Worm (Caenorhabditis elegans) whole organism, L1 larva: ENCODE results near the gene F10E7.6.

Experiments
- C16A3.4 ChIP-seq: fragments of 150-350 bp; optimal IDR thresholded peaks from 2 replicates; lab custom pipeline; 2014; ENCODE audit warnings: missing biosample characterization, missing genetic modification characterization
- F16B12.6 ChIP-seq: fragments of 150-350 bp; optimal IDR thresholded peaks from 2 replicates; lab custom pipeline; 2014; ENCODE audit warnings: missing biosample characterization, missing genetic modification characterization
- aly-2 ChIP-seq: fragments of 150-350 bp; optimal IDR thresholded peaks from 2 replicates; lab custom pipeline; 2014; ENCODE audit warnings: missing biosample characterization, missing genetic modification characterization
- ama-1 ChIP-seq: fragments of 150-350 bp; optimal IDR thresholded peaks from 2 replicates; lab custom pipeline; 2014
- blmp-1 ChIP-seq: fragments of 150-350 bp; optimal IDR thresholded peaks from 2 replicates; lab custom pipeline; 2014; ENCODE audit warnings: missing biosample characterization, missing genetic modification characterization
- ceh-82 ChIP-seq, 3 experiments: fragments of 150-350 bp in 1 of 3; sonication (generic microtip) in 2 of 3; optimal IDR thresholded peaks; 2 replicates each; lab custom pipeline; 2014 to 2017; ENCODE audit warnings: missing biosample characterization in 3 of 3, missing genetic modification characterization in 3 of 3
- dpl-1 ChIP-seq, 3 experiments: fragments of 150-350 bp in 2 of 3; sonication (generic microtip) in 1 of 3; optimal IDR thresholded peaks; 2 replicates each; lab custom pipeline; 2014 to 2017; ENCODE audit warnings: missing biosample characterization in 3 of 3, missing genetic modification characterization in 3 of 3, missing genetic modification reagents in 3 of 3
- dsc-1 ChIP-seq: sonication (generic microtip); optimal IDR thresholded peaks from 2 replicates; lab custom pipeline; 2016; ENCODE audit warnings: mild to moderate bottlenecking, missing genetic modification characterization, missing compliant biosample characterization
- efl-1 ChIP-seq, 4 experiments: fragments of 150-350 bp; optimal IDR thresholded peaks in 3 of 4; peaks in 1 of 4; 1 replicate in 1 of 4; 2 replicates in 3 of 4; lab custom pipeline; 2014; ENCODE audit warnings: missing biosample characterization in 2 of 4, missing genetic modification characterization in 2 of 4, missing genetic modification reagents in 2 of 4
- efl-3 ChIP-seq: fragments of 200-800 bp; sonication (Bioruptor generic); optimal IDR thresholded peaks from 2 replicates; lab custom pipeline; 2018; ENCODE audit warnings: mild to moderate bottlenecking, missing genetic modification characterization, missing compliant biosample characterization
- elt-2 ChIP-seq: sonication (generic microtip); optimal IDR thresholded peaks from 2 replicates; lab custom pipeline; 2016; ENCODE audit warnings: missing genetic modification characterization, mild to moderate bottlenecking, inconsistent platforms, missing compliant biosample characterization, missing genetic modification reagents
- elt-3 ChIP-seq, 6 experiments: fragments of 150-350 bp in 1 of 6; sonication (generic microtip); optimal IDR thresholded peaks; 2 replicates each; lab custom pipeline; 2017 to 2018; ENCODE audit warnings: missing biosample characterization in 6 of 6, missing genetic modification characterization in 6 of 6, inconsistent platforms in 1 of 6
- ets-5 ChIP-seq: fragments of 200-800 bp; sonication (Bioruptor generic); IDR thresholded peaks from 2 replicates; pipeline ENCODE4 v1.3.6; 2022; ENCODE audit warnings: missing genetic modification characterization, missing compliant biosample characterization
- fkh-10 ChIP-seq: sonication (generic microtip); optimal IDR thresholded peaks from 2 replicates; lab custom pipeline; 2017; ENCODE audit warnings: missing biosample characterization, missing genetic modification reagents, missing genetic modification characterization
- fkh-4 ChIP-seq: sonication (generic microtip); optimal IDR thresholded peaks from 2 replicates; lab custom pipeline; 2016; ENCODE audit warnings: missing compliant biosample characterization, missing genetic modification characterization, borderline replicate concordance
- fkh-8 ChIP-seq: sonication (generic microtip); optimal IDR thresholded peaks from 2 replicates; lab custom pipeline; 2016; ENCODE audit warnings: mild to moderate bottlenecking, missing genetic modification characterization, missing compliant biosample characterization
- grh-1 ChIP-seq: fragments of 200-800 bp; sonication (Bioruptor generic); IDR thresholded peaks from 2 replicates; pipeline ENCODE4 v1.3.6; 2022; ENCODE audit warnings: missing genetic modification reagents, missing genetic modification characterization, missing compliant biosample characterization
- hlh-4 ChIP-seq: sonication (generic microtip); optimal IDR thresholded peaks from 2 replicates; lab custom pipeline; 2016; ENCODE audit warnings: mild to moderate bottlenecking, missing genetic modification characterization, missing compliant biosample characterization
- isw-1 ChIP-seq: fragments of 200-800 bp; sonication (Bioruptor generic); IDR thresholded peaks from 2 replicates; pipeline ENCODE4 v1.3.6; 2022; ENCODE audit warnings: missing genetic modification characterization, missing compliant biosample characterization
- lin-35 ChIP-seq, 2 experiments: fragments of 150-350 bp; optimal IDR thresholded peaks; 2 replicates each; lab custom pipeline; 2014; ENCODE audit warnings: missing biosample characterization in 2 of 2, missing genetic modification characterization in 2 of 2, missing genetic modification reagents in 2 of 2
- lir-3 ChIP-seq: sonication (generic microtip); optimal IDR thresholded peaks from 2 replicates; lab custom pipeline; 2016; ENCODE audit warnings: mild to moderate bottlenecking, missing genetic modification characterization, moderate library complexity, missing compliant biosample characterization; ENCODE audit not compliant: poor library complexity
- lsy-2 ChIP-seq, 2 experiments: fragments of 150-350 bp; optimal IDR thresholded peaks; 2 replicates each; lab custom pipeline; 2014; ENCODE audit warnings: missing biosample characterization in 2 of 2, missing genetic modification characterization in 2 of 2
- mab-9 ChIP-seq: fragments of 200-800 bp; sonication (Bioruptor generic); IDR thresholded peaks from 2 replicates; pipeline ENCODE4 v1.3.6; 2022; ENCODE audit warnings: missing genetic modification reagents, missing genetic modification characterization, missing compliant biosample characterization
- mep-1 ChIP-seq: fragments of 150-350 bp; optimal IDR thresholded peaks from 2 replicates; lab custom pipeline; 2014; ENCODE audit warnings: missing biosample characterization, missing genetic modification characterization
- nhr-12 ChIP-seq: sonication (generic microtip); optimal IDR thresholded peaks from 2 replicates; lab custom pipeline; 2017; ENCODE audit warnings: missing biosample characterization, missing genetic modification characterization
- nhr-20 ChIP-seq: sonication (generic microtip); optimal IDR thresholded peaks from 2 replicates; lab custom pipeline; 2016; ENCODE audit warnings: mild to moderate bottlenecking, missing genetic modification characterization, missing compliant biosample characterization
- nhr-237 ChIP-seq: fragments of 150-350 bp; optimal IDR thresholded peaks from 2 replicates; lab custom pipeline; 2014; ENCODE audit warnings: missing biosample characterization, missing genetic modification characterization
- nhr-28 ChIP-seq: fragments of 150-350 bp; optimal IDR thresholded peaks from 2 replicates; lab custom pipeline; 2014; ENCODE audit warnings: missing biosample characterization, missing genetic modification characterization
- nhr-47 ChIP-seq: sonication (generic microtip); optimal IDR thresholded peaks from 2 replicates; lab custom pipeline; 2016; ENCODE audit warnings: mild to moderate bottlenecking, missing genetic modification characterization, moderate library complexity, missing compliant biosample characterization
- nhr-71 ChIP-seq: sonication (generic microtip); optimal IDR thresholded peaks from 2 replicates; lab custom pipeline; 2016; ENCODE audit warnings: mild to moderate bottlenecking, missing genetic modification characterization, moderate library complexity, missing compliant biosample characterization
- nhr-90 ChIP-seq: sonication (generic microtip); optimal IDR thresholded peaks from 2 replicates; lab custom pipeline; 2016; ENCODE audit warnings: mild to moderate bottlenecking, missing genetic modification characterization, missing compliant biosample characterization; ENCODE audit not compliant: poor library complexity
- pqm-1 ChIP-seq: sonication (generic microtip); optimal IDR thresholded peaks from 3 replicates; lab custom pipeline; 2017; ENCODE audit warnings: missing biosample characterization, missing genetic modification characterization
- skn-1 ChIP-seq: fragments of 150-350 bp; optimal IDR thresholded peaks from 2 replicates; lab custom pipeline; 2014; ENCODE audit warnings: missing biosample characterization, missing genetic modification characterization
- snpc-4 ChIP-seq: fragments of 150-350 bp; optimal IDR thresholded peaks from 2 replicates; lab custom pipeline; 2014; ENCODE audit warnings: missing biosample characterization, missing genetic modification characterization
- unc-98 ChIP-seq: fragments of 200-800 bp; sonication (Bioruptor generic); IDR thresholded peaks from 2 replicates; pipeline ENCODE4 v1.3.6; 2022; ENCODE audit warnings: missing genetic modification characterization, missing compliant biosample characterization
- vab-15 ChIP-seq: sonication (generic microtip); optimal IDR thresholded peaks from 2 replicates; lab custom pipeline; 2017; ENCODE audit warnings: missing genotype, mild to moderate bottlenecking, missing genetic modification characterization, missing compliant biosample characterization
- xbp-1 ChIP-seq: sonication (generic microtip); optimal IDR thresholded peaks from 2 replicates; lab custom pipeline; 2016; ENCODE audit warnings: missing genetic modification characterization, missing compliant biosample characterization
- zip-4 ChIP-seq: fragments of 200-800 bp; sonication (Bioruptor generic); optimal IDR thresholded peaks from 2 replicates; lab custom pipeline; 2018; ENCODE audit warnings: mild to moderate bottlenecking, missing genetic modification characterization, moderate library complexity, missing compliant biosample characterization

F10E7.6 gene

DNA sequence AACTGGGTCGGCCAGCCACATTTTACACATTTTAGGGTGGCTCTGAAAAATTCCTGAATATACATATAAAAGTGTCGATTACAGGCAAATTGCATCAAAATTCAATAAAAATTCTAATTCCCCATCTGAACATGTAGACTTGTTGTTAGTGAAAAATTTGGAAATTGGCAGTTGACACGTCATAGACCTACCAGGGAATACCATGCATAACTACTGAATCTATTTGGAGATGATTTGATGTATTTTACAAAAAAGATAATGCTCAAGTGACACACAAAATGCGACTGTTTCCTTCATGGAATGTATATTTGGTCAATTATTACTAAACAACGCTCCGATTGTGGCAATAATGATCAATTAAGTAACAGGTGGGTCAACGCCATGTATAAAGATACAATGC, 13.6 kb downstream of the F10E7.6 start, which contains the start of gene F10E7.1:
F10E7.1 (plus strand) TSS at position 301 of the 400 bp plus-strand sequence.
- no peak for TF ChIP-seq F16B12.6 (tag; lab: Kevin White, UChicago)
- no peak for TF ChIP-seq blmp-1 (tag; lab: Kevin White, UChicago)
- TF ChIP-seq C16A3.4, result no peak
- TF ChIP-seq skn-1 (tag; lab: Kevin White, UChicago), result no peak
- no peak for TF ChIP-seq ceh-82 (tag; optimal IDR thresholded peaks at IDR 0.05; lab: Kevin White, UChicago)
- no peak for TF ChIP-seq nhr-28 (tag; lab: Kevin White, UChicago)
- no peak for TF ChIP-seq mep-1 (tag; lab: Kevin White, UChicago)
- no peak for TF ChIP-seq nhr-12 (tag; lab: Kevin White, UChicago)

DNA sequence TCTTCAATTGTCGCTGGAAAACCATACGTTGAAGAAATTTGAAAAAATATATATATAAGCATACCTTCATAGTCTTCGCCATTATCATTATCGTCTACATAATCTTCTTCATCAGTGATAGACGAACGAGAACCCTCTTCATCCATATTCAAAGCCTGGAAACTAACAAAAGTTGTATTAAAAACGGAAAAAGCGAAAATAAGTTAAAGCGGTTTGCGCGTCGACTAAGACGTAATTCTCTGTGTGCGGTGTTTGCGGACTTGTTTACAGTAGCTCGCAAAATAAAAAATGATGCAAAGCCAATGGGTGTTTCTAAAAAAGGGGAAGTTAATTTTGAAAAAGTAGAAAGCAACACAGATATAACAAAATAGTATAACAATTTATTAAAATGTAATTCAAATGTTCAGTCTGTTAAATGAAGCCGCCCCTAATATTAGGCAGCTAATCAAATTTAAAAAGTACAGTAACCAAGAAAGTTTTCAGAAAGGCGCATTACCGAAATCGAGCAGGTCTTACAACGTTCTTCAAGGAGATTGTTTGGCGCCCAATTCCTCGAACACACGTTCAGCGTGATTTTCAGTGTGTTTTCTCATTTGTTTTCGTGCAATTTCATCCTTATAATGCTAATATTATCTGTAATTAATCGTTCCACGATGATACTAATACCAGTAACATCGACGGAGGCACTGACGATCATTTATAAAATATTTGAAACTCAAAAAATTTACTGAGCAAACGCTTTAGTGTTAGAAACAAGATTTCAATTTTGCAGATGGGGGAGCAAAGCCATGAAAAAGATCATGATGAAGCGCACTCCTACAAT, 19.2 kb downstream of the F10E7.6 start, which contains the start of the genes T07F8.4 and gld-3:
T07F8.4 (minus strand) TSS at position 162 of the 823 bp plus-strand sequence.
gld-3 (plus strand) TSS at position 773 of the 823 bp plus-strand sequence.
- TF ChIP-seq fkh-8 (tag; lab: Kevin White, UChicago), result no peak
- no peak for TF ChIP-seq nhr-237 (tag; lab: Kevin White, UChicago)
- no peak for TF ChIP-seq xbp-1 (tag; lab: Kevin White, UChicago)
- no peak for TF ChIP-seq fkh-10 (GFP tag; lab: Kevin White, UChicago)
- TF ChIP-seq vab-15 (tag; lab: Kevin White, UChicago), result no peak
- peak; percentile 60 for TF ChIP-seq blmp-1 (tag; lab: Kevin White, UChicago)
- no peak for TF ChIP-seq unc-98 (GFP tag; lab: Robert Waterston, UW)
- TF ChIP-seq lin-35 (GFP tag; optimal IDR thresholded peaks at IDR 0.05; lab: Kevin White, UChicago), result peak; percentile 44 to 62
- TF ChIP-seq nhr-47 (tag; lab: Kevin White, UChicago), result no peak
- TF ChIP-seq efl-1 (optimal IDR thresholded peaks at IDR 0.05; lab: Kevin White, UChicago), result peak; percentile 39 to 43
- peak; percentile 50 to 55 for TF ChIP-seq efl-1 (GFP tag; optimal IDR thresholded peaks at IDR 0.05 in 1 of 2; lab: Kevin White, UChicago)
- TF ChIP-seq dpl-1 (GFP tag; optimal IDR thresholded peaks at IDR 0.05; lab: Kevin White, UChicago), result peak; percentile 8 to 63 (median 29)
- peak; percentile 81 for TF ChIP-seq F16B12.6 (tag; lab: Kevin White, UChicago)
- no peak for TF ChIP-seq zip-4 (GFP tag; lab: Kevin White, UChicago)
- peak; percentile 84 to 97 for TF ChIP-seq lsy-2 (tag; optimal IDR thresholded peaks at IDR 0.05; lab: Kevin White, UChicago)
- TF ChIP-seq mep-1 (tag; lab: Kevin White, UChicago), result peak; percentile 75
- TF ChIP-seq nhr-90, result no peak
- peak; percentile 47 for TF ChIP-seq C16A3.4
- TF ChIP-seq ets-5 (GFP tag; lab: Robert Waterston, UW), result no peak
- TF ChIP-seq nhr-71 (tag; lab: Kevin White, UChicago), result no peak

DNA sequence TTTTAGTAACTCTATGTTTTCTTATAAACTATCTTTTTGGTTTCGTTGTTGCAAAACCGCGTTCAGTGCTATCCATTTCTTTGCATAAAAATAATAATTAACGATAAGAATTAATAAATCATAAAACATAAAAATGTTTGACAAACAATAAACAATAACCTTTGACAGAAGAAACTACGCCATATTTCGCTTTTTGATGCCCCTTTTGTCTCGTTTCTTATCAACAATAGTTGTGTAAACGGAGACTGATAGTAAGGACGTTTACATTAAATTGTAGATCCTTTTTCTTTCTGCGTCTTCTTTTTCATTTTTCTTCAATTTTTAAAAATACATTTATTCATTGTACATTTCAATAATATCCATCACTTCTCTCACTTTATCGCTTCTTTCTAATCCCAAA, 26.2 kb downstream of the F10E7.6 start:
- TF ChIP-seq fkh-4 (tag; lab: Kevin White, UChicago), result no peak
- no peak for TF ChIP-seq vab-15 (tag; lab: Kevin White, UChicago)
- peak in 1 of 6 experiments; percentile 1 for TF ChIP-seq elt-3 (tag; optimal IDR thresholded peaks at IDR 0.05; lab: Kevin White, UChicago)
- TF ChIP-seq mab-9, result no peak
- peak; percentile 72 for TF ChIP-seq elt-2
- peak; percentile 24 for TF ChIP-seq nhr-20
- peak in 1 of 2 experiments; percentile 30 for TF ChIP-seq lin-35 (GFP tag; optimal IDR thresholded peaks at IDR 0.05; lab: Kevin White, UChicago)
- peak; percentile 30 for TF ChIP-seq nhr-90

DNA sequence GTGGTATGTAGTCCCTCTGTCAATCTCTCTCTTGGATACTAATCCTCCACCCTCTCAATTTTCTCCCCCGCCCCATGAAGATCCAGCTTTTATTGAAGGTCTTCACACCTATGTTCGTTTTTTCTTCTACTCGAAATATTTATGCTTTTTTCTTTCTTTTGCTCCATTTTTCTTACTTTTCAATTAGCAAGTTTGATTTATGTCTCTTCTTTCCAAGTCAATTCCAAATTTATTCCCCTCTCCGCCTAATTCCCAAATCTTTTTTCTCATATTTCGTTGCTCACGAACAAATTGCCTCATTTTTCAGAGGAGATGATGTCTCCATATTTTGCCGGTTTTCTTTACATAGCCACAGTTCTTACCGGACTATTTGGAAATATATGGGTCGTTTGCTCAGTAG, 31.4 kb downstream of the F10E7.6 start, which contains the start of gene npr-31:
npr-31 (plus strand) TSS at position 301 of the 400 bp plus-strand sequence.
- TF ChIP-seq ets-5 (GFP tag; lab: Robert Waterston, UW) (no peak), snpc-4 (tag; lab: Kevin White, UChicago) (no peak), grh-1 (no peak), efl-3 (GFP tag; lab: Kevin White, UChicago) (no peak), aly-2 (tag; lab: Kevin White, UChicago) (no peak), isw-1 (no peak), hlh-4 (no peak), pqm-1 (tag; lab: Kevin White, UChicago) (no peak), dsc-1 (no peak), fkh-8 (tag; lab: Kevin White, UChicago) (no peak), ama-1 (lab: Kevin White, UChicago) (no peak), lir-3 (tag; lab: Kevin White, UChicago) (no peak)
